Fruit fly (Drosophila melanogaster) whole organism, embryonic: ENCODE results near the gene CG11986.

Experiments
- Aef1 ChIP-seq: fragments of 200-800 bp; sonication (Bioruptor generic); IDR thresholded peaks from 3 replicates; pipeline ENCODE4 v1.3.6; 2022; ENCODE audit warnings: missing biosample characterization, missing genetic modification characterization
- Asciz ChIP-seq: fragments of 200-800 bp; sonication (Bioruptor generic); optimal IDR thresholded peaks from 2 replicates; lab custom pipeline; 2017; ENCODE audit warnings: missing biosample characterization, mild to moderate bottlenecking, missing genetic modification characterization, missing genetic modification reagents
- Awh ChIP-seq: fragments of 200-800 bp; sonication (Bioruptor generic); IDR thresholded peaks from 2 replicates; pipeline ENCODE4, ENCODE4 v1.3.6; 2022; ENCODE audit warnings: missing biosample characterization, missing genetic modification characterization
- BEAF-32 ChIP-seq: fragments of 200-800 bp; sonication (Bioruptor generic); optimal IDR thresholded peaks from 3 replicates; lab custom pipeline; 2017; ENCODE audit warnings: missing biosample characterization, missing genetic modification characterization, mild to moderate bottlenecking, moderate library complexity, missing genetic modification reagents
- CG11247 ChIP-seq: fragments of 200-800 bp; sonication (Bioruptor generic); IDR thresholded peaks from 2 replicates; pipeline ENCODE4 v1.3.6; 2022; ENCODE audit warnings: missing biosample characterization, missing genetic modification characterization
- CG11723 ChIP-seq: fragments of 200-800 bp; sonication (Bioruptor generic); optimal IDR thresholded peaks from 2 replicates; lab custom pipeline; 2017; ENCODE audit warnings: missing biosample characterization, mild to moderate bottlenecking, missing genetic modification characterization
- CG12942 ChIP-seq: fragments of 200-800 bp; sonication (Bioruptor generic); optimal IDR thresholded peaks from 3 replicates; lab custom pipeline; 2016; ENCODE audit warnings: missing biosample characterization, missing genetic modification characterization
- CG13424 ChIP-seq: fragments of 200-800 bp; sonication (Bioruptor generic); optimal IDR thresholded peaks from 2 replicates; lab custom pipeline; 2019; ENCODE audit warnings: missing biosample characterization, mild to moderate bottlenecking, missing genetic modification characterization, moderate library complexity
- CG14014 ChIP-seq: fragments of 200-800 bp; sonication (Bioruptor generic); IDR thresholded peaks from 2 replicates; pipeline ENCODE4 v1.3.6; 2022; ENCODE audit warnings: missing biosample characterization, missing genetic modification characterization
- CG1529 ChIP-seq: fragments of 200-800 bp; sonication (Bioruptor generic); optimal IDR thresholded peaks from 3 replicates; lab custom pipeline; 2018; ENCODE audit warnings: missing biosample characterization, missing genetic modification characterization
- CG17361 ChIP-seq: fragments of 200-800 bp; sonication (Bioruptor generic); IDR thresholded peaks from 3 replicates; pipeline ENCODE4 v1.3.6; 2022; ENCODE audit warnings: missing biosample characterization, missing genetic modification characterization
- CG2199 ChIP-seq: fragments of 200-800 bp; sonication (Bioruptor generic); IDR thresholded peaks from 3 replicates; pipeline ENCODE4 v1.3.6; 2022; ENCODE audit warnings: missing biosample characterization, missing genetic modification characterization
- CG3065 ChIP-seq: fragments of 200-800 bp; sonication (Bioruptor generic); optimal IDR thresholded peaks from 2 replicates; lab custom pipeline; 2016; ENCODE audit warnings: missing biosample characterization, missing genetic modification characterization
- CG32772 ChIP-seq: fragments of 200-800 bp; sonication (Bioruptor generic); IDR thresholded peaks from 2 replicates; pipeline ENCODE4 v1.3.6; 2022; ENCODE audit warnings: missing biosample characterization, missing genetic modification characterization
- CG3281 ChIP-seq: fragments of 200-800 bp; sonication (Bioruptor generic); optimal IDR thresholded peaks from 3 replicates; lab custom pipeline; 2017; ENCODE audit warnings: missing biosample characterization, mild to moderate bottlenecking, missing genetic modification characterization
- CG4282 ChIP-seq: fragments of 200-800 bp; sonication (Bioruptor generic); optimal IDR thresholded peaks from 2 replicates; lab custom pipeline; 2016; ENCODE audit warnings: missing biosample characterization, missing genetic modification characterization
- CG4404 ChIP-seq: fragments of 200-800 bp; sonication (Bioruptor generic); IDR thresholded peaks from 2 replicates; pipeline ENCODE4 v1.3.6; 2022; ENCODE audit warnings: missing biosample characterization, missing genetic modification characterization
- CG6689 ChIP-seq: fragments of 200-800 bp; sonication (Bioruptor generic); IDR thresholded peaks from 2 replicates; pipeline ENCODE4 v1.3.6; 2022; ENCODE audit warnings: missing biosample characterization, missing genetic modification characterization
- CG7357 ChIP-seq: fragments of 200-800 bp; sonication (Bioruptor generic); IDR thresholded peaks from 3 replicates; pipeline ENCODE4 v1.3.6; 2022; ENCODE audit warnings: missing biosample characterization, missing genetic modification characterization
- CoRest ChIP-seq: fragments of 200-800 bp; sonication (Bioruptor generic); optimal IDR thresholded peaks from 3 replicates; lab custom pipeline; 2018; ENCODE audit warnings: missing biosample characterization, mild to moderate bottlenecking, missing genetic modification characterization, moderate library complexity
- CrebB ChIP-seq: fragments of 200-800 bp; sonication (Bioruptor generic); optimal IDR thresholded peaks from 3 replicates; lab custom pipeline; 2018; ENCODE audit warnings: missing biosample characterization, mild to moderate bottlenecking, missing genetic modification characterization
- Drgx ChIP-seq: fragments of 200-800 bp; sonication (Bioruptor generic); IDR thresholded peaks from 2 replicates; pipeline ENCODE4 v1.3.6; 2022; ENCODE audit warnings: missing biosample characterization, missing genetic modification characterization
- Ets65A ChIP-seq: fragments of 200-800 bp; sonication (Bioruptor generic); peaks from one replicate; lab custom pipeline; 2016; ENCODE audit warnings: missing biosample characterization, missing genetic modification characterization
- Gug ChIP-seq: fragments of 200-800 bp; sonication (Bioruptor generic); IDR thresholded peaks from 4 replicates; pipeline ENCODE4 v1.3.6; 2022; ENCODE audit warnings: missing biosample characterization, missing genetic modification characterization
- H2.0 ChIP-seq: fragments of 200-800 bp; sonication (Bioruptor generic); IDR thresholded peaks from 2 replicates; pipeline ENCODE4 v1.3.6; 2022; ENCODE audit warnings: missing biosample characterization, missing genetic modification characterization
- HmgZ ChIP-seq: fragments of 200-800 bp; sonication (Bioruptor generic); optimal IDR thresholded peaks from 2 replicates; lab custom pipeline; 2018; ENCODE audit warnings: missing biosample characterization, mild to moderate bottlenecking, missing genetic modification characterization
- Hr39 ChIP-seq: fragments of >200 bp; optimal IDR thresholded peaks from 2 replicates; lab custom pipeline; 2017
- Lpt ChIP-seq: fragments of >200 bp; optimal IDR thresholded peaks from 2 replicates; lab custom pipeline; 2018; ENCODE audit warnings: missing biosample characterization, missing genetic modification characterization
- Nf-YA ChIP-seq: fragments of 200-800 bp; sonication (Bioruptor generic); IDR thresholded peaks from 2 replicates; pipeline ENCODE4 v1.3.6; 2022; ENCODE audit warnings: missing biosample characterization, missing genetic modification characterization
- Ptx1 ChIP-seq: fragments of 200-800 bp; sonication (Bioruptor generic); IDR thresholded peaks from 2 replicates; pipeline ENCODE4 v1.3.6; 2022; ENCODE audit warnings: missing biosample characterization, missing genetic modification characterization
- Rx ChIP-seq: fragments of 200-800 bp; sonication (Bioruptor generic); IDR thresholded peaks from 2 replicates; pipeline ENCODE4 v1.3.6; 2022; ENCODE audit warnings: missing biosample characterization, missing genetic modification characterization
- ac ChIP-seq: fragments of 200-800 bp; sonication (Bioruptor generic); optimal IDR thresholded peaks from 3 replicates; lab custom pipeline; 2017; ENCODE audit warnings: missing biosample characterization, mild to moderate bottlenecking, missing genetic modification characterization
- bbx ChIP-seq: fragments of 200-800 bp; sonication (Bioruptor generic); IDR thresholded peaks from 2 replicates; pipeline ENCODE4 v1.3.6; 2022; ENCODE audit warnings: missing biosample characterization, missing genetic modification characterization; ENCODE audit not compliant: partially characterized antibody
- bigmax ChIP-seq: fragments of 200-800 bp; sonication (Bioruptor generic); optimal IDR thresholded peaks from 2 replicates; lab custom pipeline; 2018; ENCODE audit warnings: missing biosample characterization, mild to moderate bottlenecking, missing genetic modification characterization
- bowl ChIP-seq: fragments of 200-800 bp; sonication (Bioruptor generic); IDR thresholded peaks from 2 replicates; pipeline ENCODE4 v1.3.6; 2022; ENCODE audit warnings: missing biosample characterization, missing genetic modification characterization
- crc ChIP-seq: fragments of 200-800 bp; sonication (Bioruptor generic); optimal IDR thresholded peaks from 2 replicates; lab custom pipeline; 2016; ENCODE audit warnings: missing biosample characterization, missing genetic modification characterization
- danr ChIP-seq: fragments of 200-800 bp; sonication (Bioruptor generic); IDR thresholded peaks from 2 replicates; pipeline ENCODE4 v1.3.6; 2022; ENCODE audit warnings: missing biosample characterization, missing genetic modification characterization
- fd96Cb ChIP-seq: fragments of 200-800 bp; sonication (Bioruptor generic); optimal IDR thresholded peaks from 2 replicates; lab custom pipeline; 2018; ENCODE audit warnings: missing biosample characterization, mild to moderate bottlenecking, missing genetic modification characterization, moderate library complexity
- fru ChIP-seq: fragments of >200 bp; optimal IDR thresholded peaks from 2 replicates; lab custom pipeline; 2017
- fu2 ChIP-seq: fragments of 200-800 bp; sonication (Bioruptor generic); optimal IDR thresholded peaks from 2 replicates; lab custom pipeline; 2016; ENCODE audit warnings: missing biosample characterization, missing genetic modification characterization
- gcm ChIP-seq: fragments of 200-800 bp; sonication (Bioruptor generic); optimal IDR thresholded peaks from 2 replicates; lab custom pipeline; 2019; ENCODE audit warnings: missing biosample characterization, mild to moderate bottlenecking, missing genetic modification characterization, moderate library complexity
- gt ChIP-seq: fragments of 200-800 bp; sonication (Bioruptor generic); IDR thresholded peaks from 2 replicates; pipeline ENCODE4 v1.3.6; 2022; ENCODE audit warnings: missing biosample characterization, missing genetic modification characterization
- hbn ChIP-seq: fragments of 200-800 bp; sonication (Bioruptor generic); IDR thresholded peaks from 2 replicates; pipeline ENCODE4 v1.3.6; 2022; ENCODE audit warnings: missing biosample characterization, missing genetic modification characterization; ENCODE audit not compliant: partially characterized antibody
- ind ChIP-seq: fragments of 200-800 bp; sonication (Bioruptor generic); optimal IDR thresholded peaks from 3 replicates; lab custom pipeline; 2016; ENCODE audit warnings: missing biosample characterization, missing genetic modification characterization
- mld ChIP-seq: fragments of 200-800 bp; sonication (Bioruptor generic); IDR thresholded peaks from 3 replicates; pipeline ENCODE4 v1.3.6; 2022; ENCODE audit warnings: missing biosample characterization, missing genetic modification characterization; ENCODE audit not compliant: partially characterized antibody
- oc ChIP-seq: fragments of 200-800 bp; sonication (Bioruptor generic); optimal IDR thresholded peaks from 2 replicates; lab custom pipeline; 2018; ENCODE audit warnings: missing biosample characterization, mild to moderate bottlenecking, missing genetic modification characterization, moderate library complexity
- pum ChIP-seq: fragments of 200-800 bp; sonication (Bioruptor generic); optimal IDR thresholded peaks from 2 replicates; lab custom pipeline; 2016; ENCODE audit warnings: missing biosample characterization, missing genetic modification characterization
- shn ChIP-seq: fragments of 200-800 bp; sonication (Bioruptor generic); optimal IDR thresholded peaks from 3 replicates; lab custom pipeline; 2016; ENCODE audit warnings: missing biosample characterization, missing genetic modification characterization
- sima ChIP-seq: fragments of 200-800 bp; sonication (Bioruptor generic); optimal IDR thresholded peaks from 2 replicates; lab custom pipeline; 2016; ENCODE audit warnings: missing biosample characterization, missing genetic modification characterization
- sna ChIP-seq: fragments of 200-800 bp; sonication (Bioruptor generic); IDR thresholded peaks from 2 replicates; pipeline ENCODE4 v1.3.6; 2022; ENCODE audit warnings: missing biosample characterization, missing genetic modification characterization; ENCODE audit not compliant: partially characterized antibody
- sr ChIP-seq: fragments of 200-800 bp; sonication (Bioruptor generic); IDR thresholded peaks from 3 replicates; pipeline ENCODE4 v1.3.6; 2022; ENCODE audit warnings: missing biosample characterization, missing genetic modification characterization
- vvl ChIP-seq: fragments of 200-800 bp; sonication (Bioruptor generic); IDR thresholded peaks from 2 replicates; pipeline ENCODE4 v1.3.6; 2022; ENCODE audit warnings: missing biosample characterization, missing genetic modification characterization
- wdn ChIP-seq: fragments of 200-800 bp; sonication (Bioruptor generic); IDR thresholded peaks from 2 replicates; pipeline ENCODE4 v1.3.6; 2022; ENCODE audit warnings: missing biosample characterization, missing genetic modification characterization

The CG11986 gene

DNA sequence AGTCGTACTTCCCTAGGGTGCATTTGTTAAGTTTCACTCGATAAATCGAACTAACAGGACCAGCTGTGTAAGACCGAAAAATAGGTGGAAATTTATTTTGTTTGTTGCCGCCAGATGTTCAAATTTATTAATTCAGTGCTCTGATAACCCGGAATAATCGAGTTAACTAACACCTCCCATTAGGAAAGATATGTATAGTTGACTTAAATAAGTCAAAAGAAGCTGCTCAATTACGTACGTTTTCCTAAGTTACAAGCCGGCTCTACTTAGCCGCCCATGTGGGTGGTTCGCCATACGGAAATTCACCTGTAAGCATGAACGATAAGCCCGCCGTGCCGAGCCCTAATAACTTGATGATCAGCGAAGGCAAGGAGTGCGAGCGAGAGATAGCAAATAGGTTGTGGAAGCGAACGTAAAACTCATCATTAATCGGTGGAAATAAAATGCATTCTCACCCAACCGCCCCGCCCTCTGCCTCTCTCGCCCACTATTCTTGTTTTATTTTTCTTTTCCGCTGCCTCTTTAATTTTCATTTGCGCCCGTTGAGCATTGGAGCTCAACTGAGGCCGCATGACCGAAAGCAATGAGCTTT is 38.7 kb downstream of the CG11986 start (continued):
- TF ChIP-seq CG3065 (no peak), sima (GFP tag; lab: Kevin White, UChicago) (no peak), HmgZ (tag; lab: Kevin White, UChicago) (no peak), sr (GFP tag; lab: Robert Waterston, UW) (no peak), Ptx1 (GFP tag; lab: Robert Waterston, UW) (no peak), fu2 (GFP tag; lab: Kevin White, UChicago) (peak; percentile 40), Lpt (no peak), danr (no peak), CG14014 (GFP tag; lab: Robert Waterston, UW) (no peak), CG12942 (GFP tag; lab: Kevin White, UChicago) (no peak), oc (tag; lab: Kevin White, UChicago) (no peak), CG11247 (GFP tag; lab: Robert Waterston, UW) (no peak), gcm (GFP tag; lab: Kevin White, UChicago) (no peak), sna (GFP tag; lab: Robert Waterston, UW) (no peak), CG1529 (GFP tag; lab: Kevin White, UChicago) (peak; percentile 8), Rx (no peak), vvl (GFP tag; lab: Robert Waterston, UW) (no peak), CG3281 (GFP tag; lab: Kevin White, UChicago) (peak; percentile 58), fru (lab: Kevin White, UChicago) (no peak), bowl (GFP tag; lab: Robert Waterston, UW) (no peak), ac (GFP tag; lab: Kevin White, UChicago) (no peak), mld (GFP tag; lab: Robert Waterston, UW) (no peak), Awh (GFP tag; lab: Robert Waterston, UW) (no peak), wdn (no peak), Aef1 (GFP tag; lab: Robert Waterston, UW) (no peak), Asciz (no peak), CoRest (tag; lab: Kevin White, UChicago) (peak; percentile 71), CG2199 (GFP tag; lab: Robert Waterston, UW) (no peak), gt (GFP tag; lab: Robert Waterston, UW) (no peak), Hr39 (lab: Kevin White, UChicago) (no peak), CG11723 (GFP tag; lab: Kevin White, UChicago) (no peak), BEAF-32 (GFP tag; lab: Kevin White, UChicago) (no peak), Gug (peak; percentile 59; the same call in 3 of the 4 replicates), CG4404 (GFP tag; lab: Robert Waterston, UW) (no peak), CG17361 (GFP tag; lab: Robert Waterston, UW) (no peak), H2.0 (GFP tag; lab: Robert Waterston, UW) (no peak), hbn (GFP tag; lab: Robert Waterston, UW) (no peak), Drgx (GFP tag; lab: Robert Waterston, UW) (no peak), CG6689 (GFP tag; lab: Robert Waterston, UW) (no peak), Nf-YA (GFP tag; lab: Robert Waterston, UW) (no peak), CG32772 (GFP tag; lab: Robert Waterston, UW) (no peak), CG13424 (tag; lab: Kevin White, UChicago) (peak; percentile 70), Ets65A (GFP tag; lab: Kevin White, UChicago) (peak; percentile 96), crc (GFP tag; lab: Kevin White, UChicago) (no peak), shn (GFP tag; lab: Kevin White, UChicago) (peak; percentile 19), CG4282 (GFP tag; lab: Kevin White, UChicago) (peak; percentile 7), CrebB (tag; lab: Kevin White, UChicago) (no peak), ind (GFP tag; lab: Kevin White, UChicago) (peak; percentile 66), CG7357 (0 out of 3 replicates have a peak, but pooled peaks have one; percentile 21), bigmax (no peak), fd96Cb (tag; lab: Kevin White, UChicago) (peak; percentile 65), pum (no peak), bbx (GFP tag; lab: Robert Waterston, UW) (no peak)
